Worm (Caenorhabditis elegans) whole organism, dauer: ENCODE measurements around the gene Y55F3BL.4.

Source experiments
- unc-62 ChIP-seq: sonication (generic microtip); optimal IDR thresholded peaks from 2 replicates; lab custom pipeline; 2017; ENCODE audit warnings: missing biosample characterization, missing genetic modification reagents, missing genetic modification characterization

Y55F3BL.4 gene

DNA sequence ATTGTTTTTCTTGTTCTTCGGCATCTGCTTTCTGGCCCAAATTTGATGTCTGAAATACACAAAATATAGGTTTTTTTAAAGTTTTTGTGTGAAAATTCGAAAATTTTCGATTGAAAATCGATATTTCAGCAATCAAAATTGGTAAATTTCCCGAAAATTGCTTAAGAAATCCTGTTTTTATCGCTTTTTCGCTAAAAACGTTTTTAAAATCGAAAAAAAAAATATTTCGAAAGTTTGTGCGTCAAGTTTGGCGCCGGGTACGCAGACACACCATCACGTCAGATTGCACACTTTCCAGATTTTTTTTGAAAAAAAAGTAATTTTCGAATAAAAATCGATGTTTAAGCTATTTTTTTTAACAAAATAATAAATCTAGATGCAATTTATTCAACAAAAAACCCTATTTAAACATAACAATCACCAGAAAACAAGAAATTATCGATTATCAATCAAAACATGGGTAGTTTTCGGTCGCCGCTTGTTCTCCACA lies 9.5 kb upstream of the Y55F3BL.4 start, which contains the start of gene skr-18:
Gene skr-18 (minus strand): TSS at position 51 of the 490 bp plus-strand sequence.
- TF ChIP-seq unc-62 (GFP tag; lab: Kevin White, UChicago) = no peak

ce11 chrIV:796521-797073 lies 8.3 kb upstream of the Y55F3BL.4 start, which contains the start of the genes F56B3.11 and ech-5:
Gene F56B3.11, minus strand, starts transcription at chrIV:796571.
Gene ech-5, plus strand, starts transcription at chrIV:797023.
- no peak for TF ChIP-seq unc-62 (GFP tag; lab: Kevin White, UChicago)

- no peak for TF ChIP-seq unc-62 (GFP tag; lab: Kevin White, UChicago)
These were observed 4.4 kb upstream of the Y55F3BL.4 start, which contains the start of gene mrpl-46 for ce11 chrIV:800518-800917. Gene mrpl-46, plus strand, starts transcription at chrIV:800818.

DNA sequence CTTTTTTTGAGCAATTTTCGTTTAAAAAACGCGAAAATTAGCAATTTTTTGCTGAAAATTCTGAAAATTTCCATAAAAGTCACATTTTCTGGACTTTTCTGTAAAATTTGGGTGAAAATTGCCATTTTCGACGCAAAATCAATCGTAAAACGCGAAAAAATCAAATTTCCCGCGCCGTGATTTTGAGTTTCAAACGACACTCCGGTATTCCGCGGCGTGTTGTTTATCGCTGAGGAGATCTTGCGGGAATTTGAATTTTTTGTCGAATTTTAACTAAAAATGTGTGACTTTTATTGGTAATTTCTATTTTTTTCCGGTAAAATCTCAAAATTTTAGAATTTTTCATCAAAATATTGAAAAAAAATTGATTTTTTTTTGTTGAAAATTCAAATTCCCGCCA lies 3.7 kb upstream of the Y55F3BL.4 start:
- no peak for TF ChIP-seq unc-62 (GFP tag; lab: Kevin White, UChicago)

DNA sequence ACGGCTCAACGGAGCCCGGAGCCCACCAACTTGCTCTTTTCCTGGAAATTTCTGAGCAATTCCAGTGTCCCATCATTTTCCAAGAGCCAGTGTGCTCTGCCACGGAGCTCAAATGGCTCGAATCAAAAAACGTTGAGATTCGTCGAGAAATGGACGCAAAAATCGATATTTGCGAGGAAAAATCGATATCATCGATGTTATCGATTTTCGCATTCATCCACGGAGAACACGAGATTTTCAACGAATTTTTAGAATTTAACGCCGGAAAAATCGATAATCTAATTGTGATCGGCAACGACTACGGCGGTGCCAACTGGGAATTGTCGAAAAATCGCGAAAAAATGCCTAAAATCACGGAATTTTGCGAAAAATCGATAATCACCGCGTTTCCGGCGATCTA lies 791 bp downstream of the Y55F3BL.4 start:
- TF ChIP-seq unc-62 (GFP tag; lab: Kevin White, UChicago) = no peak

- TF ChIP-seq unc-62 (GFP tag; lab: Kevin White, UChicago) = no peak
These were observed 2.2 kb downstream of the Y55F3BL.4 start, which contains the start of gene Y55F3BL.6 for ce11 chrIV:807027-807516. Gene Y55F3BL.6, minus strand, starts transcription at chrIV:807077.

ce11 chrIV:817879-818278 lies 13.0 kb downstream of the Y55F3BL.4 start:
- TF ChIP-seq unc-62 (GFP tag; lab: Kevin White, UChicago) = no peak

- TF ChIP-seq unc-62 (GFP tag; lab: Kevin White, UChicago) = no peak
These were observed 20.0 kb downstream of the Y55F3BL.4 start, which contains the start of gene zipt-15 for ce11 chrIV:824854-825253. Gene zipt-15, minus strand, starts transcription at chrIV:824954.

ce11 chrIV:826145-826544 lies 21.2 kb downstream of the Y55F3BL.4 start:
- TF ChIP-seq unc-62 (GFP tag; lab: Kevin White, UChicago) = no peak

DNA sequence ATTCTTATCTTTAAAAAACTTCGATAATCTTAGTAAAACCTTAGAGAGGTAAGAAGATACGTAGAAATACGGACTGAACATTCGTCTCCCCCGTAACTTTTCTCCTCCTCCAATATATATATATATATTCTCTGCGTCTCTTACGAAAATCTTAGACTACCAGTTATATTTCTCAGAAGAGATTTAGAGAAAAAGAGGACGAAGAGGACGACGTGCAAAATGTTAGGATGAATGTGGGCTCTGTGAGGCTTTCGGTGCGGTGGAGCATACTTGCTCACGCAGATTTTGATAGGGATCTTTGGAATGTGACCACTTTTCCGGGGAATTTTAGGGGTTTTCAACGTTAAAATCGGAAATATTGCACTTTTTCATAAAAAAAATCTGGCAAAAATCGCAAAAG lies 23.5 kb downstream of the Y55F3BL.4 start:
- no peak for TF ChIP-seq unc-62 (GFP tag; lab: Kevin White, UChicago)

DNA sequence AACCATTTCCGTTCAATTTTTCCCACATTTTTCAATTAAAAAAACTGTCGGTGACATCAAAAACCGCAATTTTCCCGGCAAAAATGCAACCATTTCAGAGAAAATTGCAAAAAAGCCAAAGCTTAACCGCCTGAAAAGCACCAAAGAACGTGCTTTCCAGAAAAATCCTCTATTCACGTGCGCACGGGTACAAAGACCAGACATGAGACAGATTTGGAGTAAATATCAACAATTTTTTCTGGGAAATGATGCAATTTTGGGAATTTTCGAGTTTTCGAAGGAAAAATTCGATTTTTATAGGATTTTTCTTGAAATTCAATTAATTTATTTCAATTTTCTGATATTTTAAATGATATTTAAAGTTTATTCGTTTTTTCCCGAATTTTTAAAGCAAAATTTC lies 24.2 kb downstream of the Y55F3BL.4 start:
- no peak for TF ChIP-seq unc-62 (GFP tag; lab: Kevin White, UChicago)

ce11 chrIV:829691-830090 lies 24.8 kb downstream of the Y55F3BL.4 start:
- TF ChIP-seq unc-62 (GFP tag; lab: Kevin White, UChicago) = no peak

ce11 chrIV:830262-830960 lies 25.5 kb downstream of the Y55F3BL.4 start:
- no peak for TF ChIP-seq unc-62 (GFP tag; lab: Kevin White, UChicago)

DNA sequence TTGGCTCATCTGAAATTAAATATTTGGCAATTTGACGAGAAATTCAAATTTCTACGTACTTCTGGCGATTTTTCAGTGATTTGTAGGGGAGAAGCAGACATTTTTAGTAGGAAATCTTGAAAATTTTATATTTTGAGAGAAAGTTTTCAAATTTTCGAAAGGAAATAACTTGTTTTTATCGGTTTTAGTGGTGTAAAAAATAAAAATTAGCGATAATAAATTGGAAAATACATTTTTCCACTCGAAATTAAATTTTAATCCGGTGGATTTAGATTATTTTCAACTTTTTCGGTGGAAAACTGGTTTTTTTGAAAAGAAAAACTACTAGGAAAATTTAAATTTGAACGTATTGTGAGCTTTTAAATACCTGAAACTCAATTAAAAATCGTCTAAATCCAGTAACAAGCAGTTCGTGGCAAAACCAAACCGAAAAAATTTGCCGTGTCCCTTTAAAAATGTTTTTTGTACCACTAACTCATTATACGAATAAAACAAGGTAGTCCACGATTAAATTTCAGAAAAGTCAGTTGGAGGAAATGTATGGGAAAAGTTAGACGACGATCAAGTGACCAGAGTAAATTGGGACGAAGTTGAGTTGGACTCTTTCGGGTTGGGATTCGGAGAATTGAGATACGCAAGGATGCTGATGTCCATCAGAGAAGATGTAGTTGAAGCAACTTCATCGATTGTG lies 27.0 kb downstream of the Y55F3BL.4 start, which contains the start of the genes madf-1 and Y55F3BR.10:
Gene madf-1 (minus strand): TSS at position 101 of the 691 bp plus-strand sequence.
Gene Y55F3BR.10 (plus strand): TSS at position 641 of the 691 bp plus-strand sequence.
- TF ChIP-seq unc-62 (GFP tag; lab: Kevin White, UChicago) = no peak

DNA sequence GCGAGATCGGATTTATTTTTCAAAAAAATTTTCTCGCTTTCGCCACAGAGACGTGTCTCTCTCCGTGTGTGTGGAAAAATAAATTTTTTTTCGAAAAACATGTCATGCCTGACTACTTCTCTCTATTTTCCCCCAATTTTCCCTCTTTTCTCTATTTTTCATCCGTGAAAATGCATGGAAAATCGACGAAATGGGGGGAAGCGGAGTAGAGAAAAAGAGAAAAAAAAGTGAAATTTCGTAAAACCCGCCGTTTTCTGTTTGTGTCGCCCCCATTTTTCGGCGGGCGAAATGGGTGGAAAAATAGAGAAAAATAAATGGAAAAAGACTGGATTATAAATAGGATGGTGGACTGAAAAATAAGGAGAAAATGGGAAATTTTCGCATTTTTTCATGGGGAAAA lies 28.6 kb downstream of the Y55F3BL.4 start:
- TF ChIP-seq unc-62 (GFP tag; lab: Kevin White, UChicago) = no peak

DNA sequence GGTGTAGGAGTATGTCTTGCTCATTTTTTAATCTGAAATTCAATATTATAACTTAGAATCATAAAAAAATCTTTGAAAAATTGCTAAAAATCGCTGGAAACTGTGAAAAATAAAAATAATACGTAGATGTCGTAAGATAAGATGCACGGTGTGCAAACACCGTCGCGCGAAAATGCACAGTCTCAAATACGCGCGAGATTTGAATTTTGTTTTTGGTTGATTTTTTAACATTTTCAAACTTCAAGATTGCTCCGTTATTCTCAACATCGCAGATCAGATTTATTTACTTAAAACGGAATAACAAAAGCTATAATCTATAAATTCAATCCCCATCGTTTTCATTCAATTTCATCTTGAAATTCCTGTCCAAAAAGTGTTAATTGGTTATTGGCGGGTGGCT lies 37.2 kb downstream of the Y55F3BL.4 start, which contains the start of gene Y55F3BR.6:
Gene Y55F3BR.6 (minus strand): TSS at position 32 of the 400 bp plus-strand sequence.
- no peak for TF ChIP-seq unc-62 (GFP tag; lab: Kevin White, UChicago)
